Worm (Caenorhabditis elegans) whole organism, midembryonic: ENCODE measurements around the gene tpra-1.

Experiments used
- cog-1 ChIP-seq: sonication (generic microtip); optimal IDR thresholded peaks from 2 replicates; lab custom pipeline; 2016; ENCODE audit warnings: missing genetic modification characterization, missing compliant biosample characterization
- flt-1 ChIP-seq: fragments of 200-800 bp; sonication (Bioruptor generic); IDR thresholded peaks from 2 replicates; pipeline ENCODE4 v1.3.6; 2022; ENCODE audit warnings: missing genetic modification characterization, missing compliant biosample characterization
- ztf-23 ChIP-seq: fragments of 200-800 bp; sonication (Bioruptor generic); IDR thresholded peaks from 2 replicates; pipeline ENCODE4 v1.3.6; 2022; ENCODE audit warnings: missing genetic modification reagents, missing genetic modification characterization, missing compliant biosample characterization

DNA sequence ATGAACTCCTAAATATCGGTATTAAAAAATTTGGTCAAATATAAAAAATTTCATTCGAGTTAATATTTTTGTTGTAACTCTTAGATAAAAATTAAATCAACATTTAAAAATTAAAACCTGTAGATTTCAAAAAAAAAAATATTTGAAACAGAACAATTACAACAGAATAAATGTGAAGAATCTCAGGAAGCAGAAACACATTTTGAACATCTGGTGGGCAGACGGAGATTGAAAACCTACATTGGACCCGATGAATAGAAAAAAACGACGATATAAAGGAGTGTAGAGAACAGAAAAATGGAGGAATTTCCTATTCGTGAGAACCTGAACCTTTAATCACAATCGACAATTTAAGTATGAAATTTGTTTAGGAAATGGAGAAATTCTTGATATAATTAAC, 32.2 kb upstream of the tpra-1 start:
- no peak for TF ChIP-seq flt-1 (GFP tag; lab: Robert Waterston, UW)
- TF ChIP-seq ztf-23 (GFP tag; lab: Robert Waterston, UW) = no peak
- TF ChIP-seq cog-1 (tag; lab: Kevin White, UChicago) = no peak
